Worm (Caenorhabditis elegans): Measurements from ENCODE around the gene str-112.

- TF ChIP-seq mdl-1 (tag; optimal IDR thresholded peaks at IDR 0.05) (no peak), lsy-2 (tag; optimal IDR thresholded peaks at IDR 0.05) (no peak), alr-1 (tag; optimal IDR thresholded peaks at IDR 0.05) (no peak), skn-1 (tag; optimal IDR thresholded peaks at IDR 0.05) (no peak), aly-2 (tag; optimal IDR thresholded peaks at IDR 0.05) (no peak), lin-13 (GFP tag; optimal IDR thresholded peaks at IDR 0.05) (no peak), elt-1 (tag; optimal IDR thresholded peaks at IDR 0.05) (no peak), unc-55 (GFP tag; optimal IDR thresholded peaks at IDR 0.05) (no peak), lin-11 (tag; optimal IDR thresholded peaks at IDR 0.05) (no peak), zag-1 (tag; optimal IDR thresholded peaks at IDR 0.05) (no peak), egl-27 (tag; optimal IDR thresholded peaks at IDR 0.05) (no peak), nhr-12 (tag; optimal IDR thresholded peaks at IDR 0.05) (no peak), ama-1 (optimal IDR thresholded peaks at IDR 0.05) (no peak)
These were observed 25.4 kb upstream of the str-112 start, which contains the start of gene ugt-41 for ce11 chrV:7163477-7164114.
